Worm (Caenorhabditis elegans): ENCODE results near the gene fbxa-165.

DNA sequence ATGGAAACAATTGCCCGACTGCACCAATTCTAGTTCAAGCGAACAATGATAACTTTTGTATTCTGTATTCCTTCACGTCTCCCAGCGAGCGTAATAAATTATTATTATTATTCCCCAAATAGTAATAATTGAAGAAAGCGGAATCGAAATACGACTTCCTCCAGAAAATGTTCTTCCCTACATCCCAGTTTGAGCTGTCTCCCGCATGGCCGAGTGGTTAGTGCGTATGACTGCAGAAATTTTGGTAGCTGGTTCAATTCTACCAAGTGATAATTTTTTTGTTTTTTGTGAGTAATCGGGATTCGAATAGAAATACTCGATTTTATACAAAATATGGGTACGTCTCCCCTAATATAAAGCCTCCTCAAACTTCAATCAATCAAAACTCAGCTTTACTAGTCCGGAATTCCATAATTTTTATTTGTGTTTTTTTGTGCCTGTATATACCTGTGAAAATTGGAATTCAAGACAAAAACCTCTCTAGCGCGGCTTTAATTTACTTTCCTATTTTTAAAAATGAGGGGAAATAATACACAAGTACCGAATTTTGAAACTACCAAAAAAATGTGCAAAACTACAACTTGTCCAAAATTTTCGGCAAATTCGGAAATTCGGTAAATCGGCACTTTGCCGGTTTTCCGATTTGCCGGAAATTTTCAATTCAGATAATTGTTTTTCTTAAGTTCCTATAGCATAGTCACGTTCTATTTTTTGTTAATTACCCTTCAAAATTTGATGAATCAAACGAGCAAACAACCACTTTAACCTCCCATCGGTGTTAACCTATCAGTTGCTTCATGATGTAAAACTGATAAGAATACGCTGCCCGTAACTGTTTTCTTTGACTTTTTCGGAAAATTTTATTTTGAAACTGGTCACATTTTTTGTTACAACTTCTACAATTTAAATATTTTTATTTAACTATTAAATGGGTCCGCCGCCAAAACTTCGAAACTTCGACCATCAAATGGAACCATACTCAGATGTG lies 18.9 kb downstream of the fbxa-165 start, which contains the start of gene bath-46:
- TF ChIP-seq pha-4 (tag; optimal IDR thresholded peaks at IDR 0.05) (no peak), him-1 (tag; optimal IDR thresholded peaks at IDR 0.05) (no peak), snpc-4 (GFP tag; optimal IDR thresholded peaks at IDR 0.05) (no peak), snpc-4 (tag; optimal IDR thresholded peaks at IDR 0.05) (no peak), F57C9.4 (tag; optimal IDR thresholded peaks at IDR 0.05) (no peak), T26A5.8 (tag; optimal IDR thresholded peaks at IDR 0.05) (no peak)

Data from whole organism, young adult.